Worm (Caenorhabditis elegans) whole organism, L4 larva: ENCODE data around the gene marc-5.

Experiments used
- D1046.2 ChIP-seq: fragments of 200-800 bp; sonication (Bioruptor generic); IDR thresholded peaks from 2 replicates; pipeline ENCODE4 v1.3.6; 2022; ENCODE audit warnings: missing genetic modification characterization, missing compliant biosample characterization
- Y105C5A.15 ChIP-seq: fragments of 200-800 bp; sonication (Bioruptor generic); IDR thresholded peaks from 2 replicates; pipeline ENCODE4 v1.3.6; 2022; ENCODE audit warnings: missing genetic modification characterization, missing compliant biosample characterization
- Y5F2A.4 ChIP-seq: fragments of 200-800 bp; sonication (Bioruptor generic); optimal IDR thresholded peaks from 2 replicates; lab custom pipeline; 2018; ENCODE audit warnings: mild to moderate bottlenecking, missing genetic modification characterization, missing compliant biosample characterization
- ZK546.5 ChIP-seq, 2 experiments: sonication (generic microtip); optimal IDR thresholded peaks; 2 replicates each; lab custom pipeline; 2017; ENCODE audit warnings: missing biosample characterization in 2 of 2, missing genetic modification characterization in 2 of 2
- aha-1 ChIP-seq: fragments of 150-350 bp; peaks from one replicate; lab custom pipeline; 2014; ENCODE audit warnings: missing biosample characterization, missing genetic modification characterization
- aly-2 ChIP-seq: sonication (generic microtip); optimal IDR thresholded peaks from 2 replicates; lab custom pipeline; 2018; ENCODE audit warnings: missing biosample characterization, missing genetic modification characterization
- arid-1 ChIP-seq: fragments of 200-800 bp; sonication (Bioruptor generic); conservative IDR thresholded peaks from 2 replicates; pipeline ENCODE4 v1.3.6; 2022; ENCODE audit warnings: missing genetic modification reagents, missing genetic modification characterization, missing compliant biosample characterization
- ceh-20 ChIP-seq: fragments of 200-800 bp; sonication (Bioruptor generic); IDR thresholded peaks from 2 replicates; pipeline ENCODE4 v1.3.6; 2022; ENCODE audit warnings: missing genetic modification reagents, missing genetic modification characterization, missing compliant biosample characterization
- ceh-28 ChIP-seq: fragments of 150-350 bp; optimal IDR thresholded peaks from 2 replicates; lab custom pipeline; 2014; ENCODE audit warnings: missing biosample characterization, missing genetic modification reagents, missing genetic modification characterization
- ceh-32 ChIP-seq: sonication (generic microtip); optimal IDR thresholded peaks from 2 replicates; lab custom pipeline; 2016; ENCODE audit warnings: mild to moderate bottlenecking, missing genetic modification characterization, missing compliant biosample characterization; ENCODE audit not compliant: poor library complexity
- ceh-44 ChIP-seq: fragments of 200-800 bp; sonication (Bioruptor generic); IDR thresholded peaks from 2 replicates; pipeline ENCODE4 v1.3.6; 2022; ENCODE audit warnings: missing genetic modification reagents, missing genetic modification characterization, missing compliant biosample characterization
- ceh-82 ChIP-seq: sonication (generic microtip); optimal IDR thresholded peaks from 2 replicates; lab custom pipeline; 2017; ENCODE audit warnings: missing biosample characterization, missing genetic modification characterization
- cey-2 ChIP-seq: sonication (generic microtip); optimal IDR thresholded peaks from 3 replicates; lab custom pipeline; 2017; ENCODE audit warnings: missing genetic modification characterization, mild to moderate bottlenecking, missing compliant biosample characterization, antibody characterized with exemption, borderline replicate concordance; ENCODE audit not compliant: insufficient read depth
- daf-12 ChIP-seq: fragments of 150-350 bp; optimal IDR thresholded peaks from 2 replicates; lab custom pipeline; 2014; ENCODE audit warnings: missing biosample characterization, missing genetic modification reagents, missing genetic modification characterization
- daf-16 ChIP-seq, 3 experiments: sonication (generic microtip); optimal IDR thresholded peaks; 2 replicates each; lab custom pipeline; 2016 to 2017; ENCODE audit warnings: missing genetic modification characterization in 3 of 3, missing genetic modification reagents in 3 of 3, mild to moderate bottlenecking in 2 of 3, missing compliant biosample characterization in 2 of 3, missing biosample characterization in 1 of 3, moderate library complexity in 1 of 3
- daf-19 ChIP-seq: fragments of 200-800 bp; sonication (Bioruptor generic); conservative IDR thresholded peaks from 2 replicates; pipeline ENCODE4 v1.3.6; 2022; ENCODE audit warnings: missing genetic modification characterization, missing compliant biosample characterization
- daf-8 ChIP-seq: fragments of 200-800 bp; sonication (Bioruptor generic); IDR thresholded peaks from 2 replicates; pipeline ENCODE4 v1.3.6; 2022; ENCODE audit warnings: missing genetic modification characterization, missing compliant biosample characterization
- dmd-6 ChIP-seq: fragments of 200-800 bp; sonication (Bioruptor generic); IDR thresholded peaks from 2 replicates; pipeline ENCODE4 v1.3.6; 2022; ENCODE audit warnings: missing genetic modification reagents, missing genetic modification characterization, missing compliant biosample characterization
- dmd-8 ChIP-seq: fragments of 200-800 bp; sonication (Bioruptor generic); IDR thresholded peaks from 2 replicates; pipeline ENCODE4 v1.3.6; 2022; ENCODE audit warnings: missing genetic modification characterization, missing compliant biosample characterization
- duxl-1 ChIP-seq: sonication (generic microtip); optimal IDR thresholded peaks from 2 replicates; lab custom pipeline; 2016; ENCODE audit warnings: mild to moderate bottlenecking, missing genetic modification characterization, moderate library complexity, missing compliant biosample characterization; ENCODE audit not compliant: poor library complexity
- fkh-10 ChIP-seq: fragments of 150-350 bp; optimal IDR thresholded peaks from 2 replicates; lab custom pipeline; 2014; ENCODE audit warnings: missing biosample characterization, missing genetic modification reagents, missing genetic modification characterization
- fos-1 ChIP-seq: fragments of 150-350 bp; optimal IDR thresholded peaks from 2 replicates; lab custom pipeline; 2014; ENCODE audit warnings: missing biosample characterization, missing genetic modification characterization
- gei-8 ChIP-seq: fragments of 200-800 bp; sonication (Bioruptor generic); optimal IDR thresholded peaks from 2 replicates; lab custom pipeline; 2018; ENCODE audit warnings: mild to moderate bottlenecking, missing genetic modification characterization, missing compliant biosample characterization
- hlh-11 ChIP-seq: fragments of 200-800 bp; sonication (Bioruptor generic); optimal IDR thresholded peaks from 2 replicates; lab custom pipeline; 2018; ENCODE audit warnings: mild to moderate bottlenecking, missing genetic modification characterization, missing compliant biosample characterization
- hlh-30 ChIP-seq: sonication (generic microtip); optimal IDR thresholded peaks from 2 replicates; lab custom pipeline; 2017; ENCODE audit warnings: antibody characterized with exemption, mild to moderate bottlenecking, missing genetic modification characterization, missing compliant biosample characterization; ENCODE audit not compliant: insufficient read depth
- hmg-1.1 ChIP-seq: fragments of 200-800 bp; sonication (Bioruptor generic); IDR thresholded peaks from 2 replicates; pipeline ENCODE4 v1.3.6; 2022; ENCODE audit warnings: missing genetic modification reagents, missing genetic modification characterization, missing compliant biosample characterization
- lin-29 ChIP-seq: fragments of 200-800 bp; sonication (Bioruptor generic); IDR thresholded peaks from 2 replicates; pipeline ENCODE4 v1.3.6; 2022; ENCODE audit warnings: missing genetic modification reagents, missing genetic modification characterization, missing compliant biosample characterization
- lin-38 ChIP-seq: fragments of 200-800 bp; sonication (Bioruptor generic); IDR thresholded peaks from 2 replicates; pipeline ENCODE4 v1.3.6; 2022; ENCODE audit warnings: missing genetic modification reagents, missing genetic modification characterization, missing compliant biosample characterization
- lir-3 ChIP-seq: sonication (generic microtip); optimal IDR thresholded peaks from 2 replicates; lab custom pipeline; 2016; ENCODE audit warnings: mild to moderate bottlenecking, missing genetic modification characterization, missing compliant biosample characterization
- lsy-2 ChIP-seq, 2 experiments: fragments of 150-350 bp in 1 of 2; sonication (generic microtip) in 1 of 2; optimal IDR thresholded peaks; 2 replicates each; lab custom pipeline; 2014 to 2017; ENCODE audit warnings: missing biosample characterization in 2 of 2, missing genetic modification characterization in 2 of 2
- madf-5 ChIP-seq, 2 experiments: fragments of 200-800 bp; sonication (Bioruptor generic); IDR thresholded peaks; 2 replicates each; pipeline ENCODE4 v1.3.6; 2022; ENCODE audit warnings: missing compliant biosample characterization in 2 of 2, missing genetic modification characterization in 2 of 2
- madf-9 ChIP-seq: fragments of 200-800 bp; sonication (Bioruptor generic); conservative IDR thresholded peaks from 2 replicates; pipeline ENCODE4 v1.3.6; 2022; ENCODE audit warnings: missing genetic modification reagents, missing genetic modification characterization, missing compliant biosample characterization
- mdl-1 ChIP-seq, 2 experiments: fragments of 150-350 bp in 1 of 2; sonication (generic microtip) in 1 of 2; optimal IDR thresholded peaks; 2 replicates each; lab custom pipeline; 2014 to 2017; ENCODE audit warnings: missing biosample characterization in 2 of 2, missing genetic modification characterization in 2 of 2
- mep-1 ChIP-seq: fragments of 150-350 bp; sonication (generic microtip); optimal IDR thresholded peaks from 3 replicates; lab custom pipeline; 2014; ENCODE audit warnings: missing biosample characterization, missing genetic modification characterization
- mes-2 ChIP-seq: sonication (generic microtip); optimal IDR thresholded peaks from 2 replicates; lab custom pipeline; 2016; ENCODE audit warnings: missing genotype, mild to moderate bottlenecking, missing genetic modification characterization, missing compliant biosample characterization; ENCODE audit not compliant: poor library complexity, severe bottlenecking
- nhr-11 ChIP-seq: fragments of 150-350 bp; optimal IDR thresholded peaks from 2 replicates; lab custom pipeline; 2014; ENCODE audit warnings: missing biosample characterization, missing genetic modification characterization
- nhr-237 ChIP-seq: sonication (generic microtip); optimal IDR thresholded peaks from 2 replicates; lab custom pipeline; 2017; ENCODE audit warnings: missing biosample characterization, missing genetic modification characterization
- nhr-6 ChIP-seq: fragments of 150-350 bp; optimal IDR thresholded peaks from 2 replicates; lab custom pipeline; 2014; ENCODE audit warnings: missing biosample characterization, missing genetic modification characterization
- pqm-1 ChIP-seq: sonication (generic microtip); optimal IDR thresholded peaks from 2 replicates; lab custom pipeline; 2017; ENCODE audit warnings: missing biosample characterization, missing genetic modification characterization
- rbr-2 ChIP-seq: sonication (generic microtip); optimal IDR thresholded peaks from 2 replicates; lab custom pipeline; 2016; ENCODE audit warnings: missing genotype, missing genetic modification characterization, missing compliant biosample characterization
- set-16 ChIP-seq: fragments of 200-800 bp; sonication (Bioruptor generic); IDR thresholded peaks from 2 replicates; pipeline ENCODE4 v1.3.6; 2022; ENCODE audit warnings: missing genetic modification reagents, missing genetic modification characterization, missing compliant biosample characterization
- skn-1 ChIP-seq: fragments of 150-350 bp; optimal IDR thresholded peaks from 2 replicates; lab custom pipeline; 2014; ENCODE audit warnings: missing biosample characterization, missing genetic modification characterization
- snpc-1.2 ChIP-seq: fragments of 200-800 bp; sonication (Bioruptor generic); IDR thresholded peaks from 2 replicates; pipeline ENCODE4 v1.3.6; 2022; ENCODE audit warnings: missing genetic modification reagents, missing genetic modification characterization, missing compliant biosample characterization
- tra-1 ChIP-seq: fragments of 200-800 bp; sonication (Bioruptor generic); IDR thresholded peaks from 2 replicates; pipeline ENCODE4 v1.3.6; 2022; ENCODE audit warnings: missing genetic modification reagents, missing genetic modification characterization, missing compliant biosample characterization
- unc-62 ChIP-seq, 3 experiments: fragments of 150-350 bp in 1 of 3; sonication (generic microtip); optimal IDR thresholded peaks in 2 of 3; peaks in 1 of 3; 1 replicate in 1 of 3; 2 replicates in 2 of 3; lab custom pipeline; 2014 to 2017; ENCODE audit warnings: missing biosample characterization in 3 of 3, missing genetic modification characterization in 3 of 3, missing genetic modification reagents in 3 of 3, missing genotype in 1 of 3
- zfp-2 ChIP-seq: sonication (generic microtip); optimal IDR thresholded peaks from 2 replicates; lab custom pipeline; 2016; ENCODE audit warnings: mild to moderate bottlenecking, missing genetic modification characterization, missing compliant biosample characterization
- zip-2 ChIP-seq: fragments of 150-350 bp; optimal IDR thresholded peaks from 2 replicates; lab custom pipeline; 2014; ENCODE audit warnings: missing biosample characterization, missing genetic modification characterization

The marc-5 gene

ce11 chrII:12380888-12381287 lies 1.6 kb upstream of the marc-5 start:
- TF ChIP-seq nhr-237 (tag; lab: Kevin White, UChicago) (no peak), dmd-6 (GFP tag; lab: Robert Waterston, UW) (no peak), dmd-8 (GFP tag; lab: Robert Waterston, UW) (no peak), arid-1 (GFP tag; lab: Robert Waterston, UW) (no peak), nhr-6 (no peak), mes-2 (tag; lab: Kevin White, UChicago) (no peak), skn-1 (tag; lab: Kevin White, UChicago) (no peak), hlh-11 (no peak), Y5F2A.4 (no peak), lin-38 (no peak), ceh-32 (no peak)
- TF ChIP-seq, all 104 proteins: peak for 0

ce11 chrII:12378793-12379192 lies 537 bp downstream of the marc-5 start:
- TF ChIP-seq hmg-1.1 (GFP tag; lab: Robert Waterston, UW) (no peak), mes-2 (tag; lab: Kevin White, UChicago) (peak; percentile 33), Y5F2A.4 (no peak), zip-2 (no peak), mep-1 (tag; lab: Kevin White, UChicago) (peak; percentile 35), lir-3 (tag; lab: Kevin White, UChicago) (no peak), daf-12 (tag; lab: Kevin White, UChicago) (no peak), snpc-1.2 (GFP tag; lab: Robert Waterston, UW) (no peak), mdl-1 (tag; optimal IDR thresholded peaks at IDR 0.05; lab: Kevin White, UChicago) (peak in 1 of 2 experiments; percentile 23), rbr-2 (tag; lab: Kevin White, UChicago) (peak; percentile 42), gei-8 (GFP tag; lab: Kevin White, UChicago) (no peak), fos-1 (tag; lab: Kevin White, UChicago) (no peak), nhr-6 (peak; percentile 35), nhr-11 (tag; lab: Kevin White, UChicago) (peak; percentile 18), hlh-30 (tag; lab: Kevin White, UChicago) (peak; percentile 53), cey-2 (no peak), lsy-2 (tag; optimal IDR thresholded peaks at IDR 0.05; lab: Kevin White, UChicago) (peak in 1 of 2 experiments; percentile 8), daf-16 (GFP tag; optimal IDR thresholded peaks at IDR 0.05; lab: Kevin White, UChicago) (peak in 1 of 2 experiments; percentile 65), daf-16 (tag; optimal IDR thresholded peaks at IDR 0.05; lab: Kevin White, UChicago) (peak; percentile 66), daf-19 (GFP tag; lab: Robert Waterston, UW) (no peak)

- TF ChIP-seq lin-29 (no peak), D1046.2 (GFP tag; lab: Robert Waterston, UW) (no peak), Y105C5A.15 (GFP tag; lab: Robert Waterston, UW) (no peak), ceh-28 (no peak), madf-9 (GFP tag; lab: Robert Waterston, UW) (no peak), tra-1 (GFP tag; lab: Robert Waterston, UW) (no peak), pqm-1 (tag; lab: Kevin White, UChicago) (no peak), ZK546.5 (tag; optimal IDR thresholded peaks at IDR 0.05; lab: Kevin White, UChicago) (no peak), aha-1 (tag; lab: Kevin White, UChicago) (peak; percentile 92), daf-19 (GFP tag; lab: Robert Waterston, UW) (no peak), ceh-44 (GFP tag; lab: Robert Waterston, UW) (no peak), unc-62 (GFP tag; optimal IDR thresholded peaks at IDR 0.05 in 1 of 2; lab: Kevin White, UChicago) (peak in 1 of 2 experiments; percentile 98), unc-62 (tag; optimal IDR thresholded peaks at IDR 0.05; lab: Kevin White, UChicago) (no peak), zfp-2 (tag; lab: Kevin White, UChicago) (no peak), snpc-1.2 (GFP tag; lab: Robert Waterston, UW) (no peak), set-16 (GFP tag; lab: Robert Waterston, UW) (no peak), madf-5 (GFP tag; IDR thresholded peaks at IDR 0.05; lab: Robert Waterston, UW) (no peak), ceh-20 (GFP tag; lab: Robert Waterston, UW) (no peak), mes-2 (tag; lab: Kevin White, UChicago) (no peak), daf-8 (GFP tag; lab: Robert Waterston, UW) (no peak), zip-2 (no peak), ceh-82 (tag; lab: Kevin White, UChicago) (no peak), hmg-1.1 (GFP tag; lab: Robert Waterston, UW) (0 out of 2 replicates have a peak, but pooled peaks have one; percentile 14), lsy-2 (tag; optimal IDR thresholded peaks at IDR 0.05; lab: Kevin White, UChicago) (peak in 1 of 2 experiments; percentile 16), nhr-6 (no peak), duxl-1 (tag; lab: Kevin White, UChicago) (no peak), fkh-10 (peak; percentile 55), aly-2 (tag; lab: Kevin White, UChicago) (no peak)
Measured at ce11 chrII:12373921-12374320, 5.4 kb downstream of the marc-5 start.
